Fruit fly (Drosophila melanogaster) whole organism, embryonic: ENCODE data around the gene kay.

ENCODE experiments used
- Asciz ChIP-seq: fragments of 200-800 bp; sonication (Bioruptor generic); optimal IDR thresholded peaks from 2 replicates; lab custom pipeline; 2017; ENCODE audit warnings: missing biosample characterization, mild to moderate bottlenecking, missing genetic modification characterization, missing genetic modification reagents
- Bdp1 ChIP-seq: fragments of 200-800 bp; sonication (Bioruptor generic); optimal IDR thresholded peaks from 3 replicates; lab custom pipeline; 2016; ENCODE audit warnings: missing biosample characterization, missing genetic modification characterization
- CG10267 ChIP-seq: fragments of 200-800 bp; sonication (Bioruptor generic); optimal IDR thresholded peaks from 2 replicates; lab custom pipeline; 2018; ENCODE audit warnings: missing biosample characterization, mild to moderate bottlenecking, missing genetic modification characterization, moderate library complexity
- CG10462 ChIP-seq: fragments of 200-800 bp; sonication (Bioruptor generic); optimal IDR thresholded peaks from 2 replicates; lab custom pipeline; 2016; ENCODE audit warnings: missing biosample characterization, missing genetic modification characterization
- CG17186 ChIP-seq: fragments of 200-800 bp; sonication (Bioruptor generic); optimal IDR thresholded peaks from 3 replicates; lab custom pipeline; 2017; ENCODE audit warnings: missing biosample characterization, missing genetic modification reagents, missing genetic modification characterization
- CG18764 ChIP-seq: fragments of 200-800 bp; sonication (Bioruptor generic); optimal IDR thresholded peaks from 3 replicates; lab custom pipeline; 2016; ENCODE audit warnings: missing biosample characterization, missing genetic modification characterization
- CG2875 ChIP-seq: fragments of 200-800 bp; sonication (Bioruptor generic); optimal IDR thresholded peaks from 2 replicates; lab custom pipeline; 2017; ENCODE audit warnings: missing biosample characterization, mild to moderate bottlenecking, missing genetic modification characterization, missing genetic modification reagents
- CG34422 ChIP-seq: fragments of 200-800 bp; sonication (Bioruptor generic); IDR thresholded peaks from 3 replicates; pipeline ENCODE4 v1.3.6; 2022; ENCODE audit warnings: missing biosample characterization, missing genetic modification characterization
- CG4424 ChIP-seq: fragments of 200-800 bp; sonication (Bioruptor generic); optimal IDR thresholded peaks from 3 replicates; lab custom pipeline; 2016; ENCODE audit warnings: missing biosample characterization, missing genetic modification characterization
- CG4820 ChIP-seq: fragments of 200-800 bp; sonication (Bioruptor generic); optimal IDR thresholded peaks from 3 replicates; lab custom pipeline; 2016; ENCODE audit warnings: missing biosample characterization, missing genetic modification characterization
- CG5245 ChIP-seq: fragments of 200-800 bp; sonication (Bioruptor generic); optimal IDR thresholded peaks from 3 replicates; lab custom pipeline; 2016; ENCODE audit warnings: missing biosample characterization, missing genetic modification characterization
- CG6765 ChIP-seq: fragments of 200-800 bp; sonication (Bioruptor generic); optimal IDR thresholded peaks from 3 replicates; lab custom pipeline; 2017; ENCODE audit warnings: missing biosample characterization, mild to moderate bottlenecking, missing genetic modification characterization
- CG7357 ChIP-seq: fragments of 200-800 bp; sonication (Bioruptor generic); IDR thresholded peaks from 3 replicates; pipeline ENCODE4 v1.3.6; 2022; ENCODE audit warnings: missing biosample characterization, missing genetic modification characterization
- CG8359 ChIP-seq: fragments of 200-800 bp; sonication (Bioruptor generic); optimal IDR thresholded peaks from 2 replicates; lab custom pipeline; 2017; ENCODE audit warnings: missing biosample characterization, mild to moderate bottlenecking, missing genetic modification characterization, borderline replicate concordance
- CG8478 ChIP-seq: fragments of >200 bp; optimal IDR thresholded peaks from 2 replicates; lab custom pipeline; 2018
- CG8765 ChIP-seq: fragments of 200-800 bp; sonication (Bioruptor generic); IDR thresholded peaks from 2 replicates; pipeline ENCODE4 v1.3.6; 2022; ENCODE audit warnings: missing biosample characterization, missing genetic modification characterization
- CG9437 ChIP-seq: fragments of 200-800 bp; sonication (Bioruptor generic); optimal IDR thresholded peaks from 2 replicates; lab custom pipeline; 2018; ENCODE audit warnings: missing biosample characterization, mild to moderate bottlenecking, missing genetic modification characterization
- CG9932 ChIP-seq: fragments of 200-800 bp; sonication (Bioruptor generic); IDR thresholded peaks from 2 replicates; pipeline ENCODE4 v1.3.6; 2022; ENCODE audit warnings: missing biosample characterization, missing genetic modification characterization
- CrebB ChIP-seq: fragments of 200-800 bp; sonication (Bioruptor generic); optimal IDR thresholded peaks from 3 replicates; lab custom pipeline; 2018; ENCODE audit warnings: missing biosample characterization, mild to moderate bottlenecking, missing genetic modification characterization
- Dbx ChIP-seq: fragments of 200-800 bp; sonication (Bioruptor generic); IDR thresholded peaks from 3 replicates; pipeline ENCODE4 v1.3.6; 2022; ENCODE audit warnings: missing biosample characterization, missing genetic modification characterization
- Deaf1 ChIP-seq: fragments of 200-800 bp; optimal IDR thresholded peaks from 3 replicates; lab custom pipeline; 2019; ENCODE audit warnings: missing biosample characterization, mild to moderate bottlenecking, missing genetic modification characterization, moderate library complexity
- Fer1 ChIP-seq: fragments of 200-800 bp; sonication (Bioruptor generic); optimal IDR thresholded peaks from 2 replicates; lab custom pipeline; 2017; ENCODE audit warnings: missing biosample characterization, mild to moderate bottlenecking, missing genetic modification characterization
- HHEX ChIP-seq: fragments of 200-800 bp; sonication (Bioruptor generic); optimal IDR thresholded peaks from 3 replicates; lab custom pipeline; 2017; ENCODE audit warnings: missing biosample characterization, mild to moderate bottlenecking, missing genetic modification characterization, missing genetic modification reagents
- HLHmδ ChIP-seq: fragments of 200-800 bp; sonication (Bioruptor generic); optimal IDR thresholded peaks from 2 replicates; lab custom pipeline; 2018; ENCODE audit warnings: missing biosample characterization, mild to moderate bottlenecking, missing genetic modification characterization, moderate library complexity
- Hand ChIP-seq: fragments of 200-800 bp; sonication (Bioruptor generic); optimal IDR thresholded peaks from 2 replicates; lab custom pipeline; 2017; ENCODE audit warnings: mild to moderate bottlenecking, missing biosample characterization, missing genetic modification reagents, missing genetic modification characterization
- Hmx ChIP-seq: fragments of 200-800 bp; sonication (Bioruptor generic); optimal IDR thresholded peaks from 2 replicates; lab custom pipeline; 2016; ENCODE audit warnings: missing biosample characterization, missing genetic modification characterization
- Mes4 ChIP-seq: fragments of 200-800 bp; sonication (Bioruptor generic); optimal IDR thresholded peaks from 2 replicates; lab custom pipeline; 2016; ENCODE audit warnings: missing biosample characterization, missing genetic modification characterization
- Nf-YA ChIP-seq: fragments of 200-800 bp; sonication (Bioruptor generic); IDR thresholded peaks from 2 replicates; pipeline ENCODE4 v1.3.6; 2022; ENCODE audit warnings: missing biosample characterization, missing genetic modification characterization
- Oaz ChIP-seq: fragments of 200-800 bp; sonication (Bioruptor generic); IDR thresholded peaks from 2 replicates; pipeline ENCODE4 v1.3.6; 2022; ENCODE audit warnings: missing biosample characterization, missing genetic modification characterization
- danr ChIP-seq: fragments of 200-800 bp; sonication (Bioruptor generic); IDR thresholded peaks from 2 replicates; pipeline ENCODE4 v1.3.6; 2022; ENCODE audit warnings: missing biosample characterization, missing genetic modification characterization
- disco-r ChIP-seq: fragments of 200-800 bp; sonication (Bioruptor generic); optimal IDR thresholded peaks from 2 replicates; lab custom pipeline; 2016; ENCODE audit warnings: missing biosample characterization, missing genetic modification characterization
- dmrt99B ChIP-seq: fragments of 200-800 bp; sonication (Bioruptor generic); optimal IDR thresholded peaks from 2 replicates; lab custom pipeline; 2018; ENCODE audit warnings: missing biosample characterization, mild to moderate bottlenecking, missing genetic modification characterization, moderate library complexity
- esg ChIP-seq: fragments of 200-800 bp; sonication (Bioruptor generic); conservative IDR thresholded peaks from 2 replicates; pipeline ENCODE4 v1.3.6; 2022; ENCODE audit warnings: missing biosample characterization, missing genetic modification characterization
- eyg ChIP-seq: fragments of 200-800 bp; sonication (Bioruptor generic); optimal IDR thresholded peaks from 3 replicates; lab custom pipeline; 2016; ENCODE audit warnings: missing biosample characterization, missing genetic modification characterization
- fru ChIP-seq: fragments of >200 bp; optimal IDR thresholded peaks from 2 replicates; lab custom pipeline; 2017
- gro ChIP-seq: fragments of 200-800 bp; sonication (Bioruptor generic); optimal IDR thresholded peaks from 2 replicates; lab custom pipeline; 2016; ENCODE audit warnings: missing biosample characterization, missing genetic modification characterization
- lmd ChIP-seq: fragments of 200-800 bp; sonication (Bioruptor generic); IDR thresholded peaks from 2 replicates; pipeline ENCODE4 v1.3.6; 2022; ENCODE audit warnings: missing biosample characterization, missing genetic modification characterization
- mam ChIP-seq: fragments of 200-800 bp; sonication (Bioruptor generic); optimal IDR thresholded peaks from 3 replicates; lab custom pipeline; 2016; ENCODE audit warnings: missing biosample characterization, missing genetic modification characterization
- nerfin-2 ChIP-seq: fragments of 200-800 bp; sonication (Bioruptor generic); IDR thresholded peaks from 2 replicates; pipeline ENCODE4 v1.3.6; 2022; ENCODE audit warnings: missing biosample characterization, missing genetic modification characterization; ENCODE audit not compliant: partially characterized antibody
- nmo ChIP-seq: fragments of 200-800 bp; sonication (Bioruptor generic); optimal IDR thresholded peaks from 2 replicates; lab custom pipeline; 2018; ENCODE audit warnings: missing biosample characterization, mild to moderate bottlenecking, missing genetic modification characterization, moderate library complexity
- pho ChIP-seq: fragments of 200-800 bp; sonication (Bioruptor generic); optimal IDR thresholded peaks from 2 replicates; lab custom pipeline; 2016; ENCODE audit warnings: missing biosample characterization, missing genetic modification characterization
- pzg ChIP-seq: fragments of 200-800 bp; sonication (Bioruptor generic); optimal IDR thresholded peaks from 3 replicates; lab custom pipeline; 2018; ENCODE audit warnings: missing biosample characterization, mild to moderate bottlenecking, missing genetic modification characterization, moderate library complexity
- rib ChIP-seq: fragments of 200-800 bp; sonication (Bioruptor generic); IDR thresholded peaks from 2 replicates; pipeline ENCODE4 v1.3.6; 2022; ENCODE audit warnings: missing biosample characterization, missing genetic modification characterization
- sens ChIP-seq: fragments of 200-800 bp; sonication (Bioruptor generic); peaks from one replicate; lab custom pipeline; 2016; ENCODE audit warnings: missing biosample characterization, missing genetic modification characterization
- shn ChIP-seq: fragments of 200-800 bp; sonication (Bioruptor generic); optimal IDR thresholded peaks from 3 replicates; lab custom pipeline; 2016; ENCODE audit warnings: missing biosample characterization, missing genetic modification characterization
- sob ChIP-seq: fragments of 200-800 bp; sonication (Bioruptor generic); IDR thresholded peaks from 2 replicates; pipeline ENCODE4 v1.3.6; 2022; ENCODE audit warnings: missing biosample characterization, missing genetic modification characterization
- tio ChIP-seq: fragments of 200-800 bp; sonication (Bioruptor generic); optimal IDR thresholded peaks from 2 replicates; lab custom pipeline; 2017; ENCODE audit warnings: missing biosample characterization, missing genetic modification characterization, inconsistent platforms
- tna ChIP-seq: fragments of 200-800 bp; sonication (Bioruptor generic); IDR thresholded peaks from 2 replicates; pipeline ENCODE4 v1.3.6; 2022; ENCODE audit warnings: missing biosample characterization, missing genetic modification characterization; ENCODE audit not compliant: partially characterized antibody
- tup ChIP-seq: fragments of 200-800 bp; sonication (Bioruptor generic); optimal IDR thresholded peaks from 2 replicates; lab custom pipeline; 2016; ENCODE audit warnings: missing biosample characterization, mild to moderate bottlenecking, missing genetic modification characterization, moderate library complexity
- wdn ChIP-seq: fragments of 200-800 bp; sonication (Bioruptor generic); IDR thresholded peaks from 2 replicates; pipeline ENCODE4 v1.3.6; 2022; ENCODE audit warnings: missing biosample characterization, missing genetic modification characterization
- zen ChIP-seq: fragments of 200-800 bp; sonication (Bioruptor generic); optimal IDR thresholded peaks from 3 replicates; lab custom pipeline; 2018; ENCODE audit warnings: missing biosample characterization, mild to moderate bottlenecking, missing genetic modification characterization, moderate library complexity

The kay gene

DNA sequence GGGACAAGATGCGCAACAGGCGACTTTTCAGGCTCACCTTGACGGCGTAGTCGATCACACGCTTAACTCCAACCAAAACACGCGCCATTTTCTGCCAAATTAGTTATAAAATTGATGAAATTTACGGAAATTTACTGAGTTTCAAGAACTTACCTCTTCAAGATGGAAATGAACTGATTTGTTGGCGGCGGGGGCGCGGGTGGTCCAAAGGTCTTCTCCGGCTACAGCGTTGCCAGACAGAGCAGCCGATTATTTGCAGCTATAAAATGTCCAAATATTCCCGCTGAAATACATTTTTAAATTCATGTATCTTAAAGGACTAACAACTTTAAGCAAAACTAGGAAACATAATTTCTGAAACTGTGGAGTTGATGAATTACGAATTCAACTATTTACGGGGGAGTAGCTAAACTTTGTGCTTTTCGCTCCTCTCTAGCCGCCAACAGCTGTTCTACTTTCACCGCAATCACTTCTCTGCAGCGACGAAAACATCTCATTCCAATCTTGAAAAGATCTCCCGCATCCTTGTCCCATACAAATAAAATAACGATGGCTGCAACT is 37.0 kb downstream of the kay start, which contains the start of the genes Etfb and CG7789 (continued):
- peak; percentile 57 for TF ChIP-seq HHEX (GFP tag; lab: Kevin White, UChicago)
- TF ChIP-seq dmrt99B (tag; lab: Kevin White, UChicago): no peak
- no peak for TF ChIP-seq Hmx
- peak; percentile 6 for TF ChIP-seq tup
- peak; percentile 11 for TF ChIP-seq CG18764 (GFP tag; lab: Kevin White, UChicago)
- no peak for TF ChIP-seq Asciz (GFP tag; lab: Kevin White, UChicago)
- TF ChIP-seq CG8359 (GFP tag; lab: Kevin White, UChicago): no peak
- peak; percentile 44 for TF ChIP-seq CG17186
- peak; percentile 85 for TF ChIP-seq CG9932
- peak; percentile 62 for TF ChIP-seq Oaz
- TF ChIP-seq nerfin-2 (GFP tag; lab: Robert Waterston, UW): peak; percentile 53; the same call in 1 of the 2 replicates
- peak; percentile 59 for TF ChIP-seq Fer1 (GFP tag; lab: Kevin White, UChicago)
- peak; percentile 75 for TF ChIP-seq rib
- TF ChIP-seq disco-r (GFP tag; lab: Kevin White, UChicago): peak; percentile 44
- TF ChIP-seq tna (GFP tag; lab: Robert Waterston, UW): no peak
- peak; percentile 45 for TF ChIP-seq CG10462 (GFP tag; lab: Kevin White, UChicago)
- peak; percentile 63; the same call in 1 of the 2 replicates for TF ChIP-seq CG8765 (GFP tag; lab: Robert Waterston, UW)
- 0 out of 2 replicates have a peak, but pooled peaks have one; percentile 20 for TF ChIP-seq Nf-YA
- TF ChIP-seq zen (tag; lab: Kevin White, UChicago): no peak
- peak; percentile 73 for TF ChIP-seq CrebB
- peak; percentile 96 for TF ChIP-seq sens (GFP tag; lab: Kevin White, UChicago)
- peak; percentile 74 for TF ChIP-seq eyg (GFP tag; lab: Kevin White, UChicago)
- peak; percentile 83 for TF ChIP-seq gro (GFP tag; lab: Kevin White, UChicago)
- peak; percentile 84 for TF ChIP-seq nmo
- peak; percentile 88 for TF ChIP-seq pho (GFP tag; lab: Kevin White, UChicago)
- peak; percentile 81 for TF ChIP-seq shn (GFP tag; lab: Kevin White, UChicago)
- no peak for TF ChIP-seq fru (lab: Kevin White, UChicago)
- no peak for TF ChIP-seq Deaf1
- peak; percentile 87 for TF ChIP-seq sob
- no peak for TF ChIP-seq HLHmδ (GFP tag; lab: Kevin White, UChicago)
- peak; percentile 11 for TF ChIP-seq CG5245 (GFP tag; lab: Kevin White, UChicago)
- TF ChIP-seq wdn: peak; percentile 62
- no peak for TF ChIP-seq CG2875 (GFP tag; lab: Kevin White, UChicago)
- peak; percentile 80 for TF ChIP-seq Dbx
- 0 out of 2 replicates have a peak, but pooled peaks have one; percentile 34 for TF ChIP-seq danr (GFP tag; lab: Robert Waterston, UW)
- no peak for TF ChIP-seq CG4424 (GFP tag; lab: Kevin White, UChicago)
- no peak for TF ChIP-seq tio (GFP tag; lab: Kevin White, UChicago)
- TF ChIP-seq esg (GFP tag; lab: Robert Waterston, UW): peak; percentile 55; the same call in 1 of the 2 replicates
- TF ChIP-seq pzg (GFP tag; lab: Kevin White, UChicago): peak; percentile 76
- TF ChIP-seq lmd (GFP tag; lab: Robert Waterston, UW): peak; percentile 77
- TF ChIP-seq CG6765 (GFP tag; lab: Kevin White, UChicago): peak; percentile 57
- TF ChIP-seq CG8478: no peak
- peak; percentile 83 for TF ChIP-seq mam (GFP tag; lab: Kevin White, UChicago)
- TF ChIP-seq CG7357: peak; percentile 56; the same call in 2 of the 3 replicates
- peak; percentile 37 for TF ChIP-seq CG10267 (tag; lab: Kevin White, UChicago)
- peak; percentile 35 for TF ChIP-seq CG4820 (GFP tag; lab: Kevin White, UChicago)
- TF ChIP-seq CG34422 (GFP tag; lab: Robert Waterston, UW): peak; percentile 93
- no peak for TF ChIP-seq Hand (GFP tag; lab: Kevin White, UChicago)
- no peak for TF ChIP-seq CG9437 (GFP tag; lab: Kevin White, UChicago)
- TF ChIP-seq Mes4 (GFP tag; lab: Kevin White, UChicago): peak; percentile 46
- TF ChIP-seq Bdp1 (GFP tag; lab: Kevin White, UChicago): peak; percentile 55
